Fruit fly (Drosophila melanogaster) whole organism, prepupa: Measurements from ENCODE around the gene CG34273.

ENCODE experiments used
- CG8632 ChIP-seq: fragments of 200-800 bp; sonication (Bioruptor generic); optimal IDR thresholded peaks from 3 replicates; lab custom pipeline; 2016; ENCODE audit warnings: missing biosample characterization, missing genetic modification characterization
- Eip93F ChIP-seq: fragments of 200-800 bp; sonication (Bioruptor generic); optimal IDR thresholded peaks from 2 replicates; lab custom pipeline; 2016; ENCODE audit warnings: missing biosample characterization, mild to moderate bottlenecking, missing genetic modification characterization
- Sox102F ChIP-seq: fragments of 200-800 bp; sonication (Bioruptor generic); optimal IDR thresholded peaks from 2 replicates; lab custom pipeline; 2016; ENCODE audit warnings: missing biosample characterization, mild to moderate bottlenecking, missing genetic modification characterization
- fd59A ChIP-seq: fragments of 200-800 bp; sonication (Bioruptor generic); optimal IDR thresholded peaks from 2 replicates; lab custom pipeline; 2017; ENCODE audit warnings: missing biosample characterization, mild to moderate bottlenecking, missing genetic modification characterization, missing genetic modification reagents
- fd85E ChIP-seq: fragments of 200-800 bp; sonication (Bioruptor generic); optimal IDR thresholded peaks from 3 replicates; lab custom pipeline; 2016; ENCODE audit warnings: missing biosample characterization, missing genetic modification characterization
- pdm3 ChIP-seq: fragments of 200-800 bp; sonication (Bioruptor generic); optimal IDR thresholded peaks from 3 replicates; lab custom pipeline; 2016; ENCODE audit warnings: missing biosample characterization, missing genetic modification characterization

DNA sequence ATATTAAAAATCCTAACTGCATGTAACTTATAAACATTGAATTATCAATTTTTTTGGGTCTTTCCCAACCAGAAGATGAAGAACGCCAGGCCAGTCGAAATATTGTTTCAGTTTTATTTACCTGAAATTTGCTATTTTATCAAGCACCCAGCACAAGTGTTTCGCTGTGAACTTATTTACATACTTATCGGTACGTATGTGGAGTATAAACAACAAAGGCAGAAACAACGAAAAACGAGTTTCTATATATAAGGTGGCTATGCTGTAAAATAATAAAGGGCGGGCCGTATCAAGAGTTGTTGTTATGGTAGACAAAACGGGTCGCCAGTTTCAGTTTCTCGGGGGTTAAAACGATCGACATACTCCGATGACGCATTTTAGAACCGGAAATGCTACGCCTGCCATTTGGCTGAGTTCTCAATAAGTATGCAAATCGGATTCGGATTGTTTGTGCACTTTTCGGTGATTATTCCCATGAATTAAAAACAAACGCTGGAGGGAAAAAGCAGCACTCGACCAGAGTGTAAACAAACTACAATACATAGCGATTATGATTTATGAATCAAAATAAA is 37.1 kb upstream of the CG34273 start:
- TF ChIP-seq Eip93F (GFP tag; lab: Kevin White, UChicago) (no peak), fd59A (no peak), fd85E (no peak), CG8632 (GFP tag; lab: Kevin White, UChicago) (no peak), pdm3 (GFP tag; lab: Kevin White, UChicago) (no peak), Sox102F (GFP tag; lab: Kevin White, UChicago) (no peak)
